Worm (Caenorhabditis elegans): ENCODE data around the gene B0554.4.

DNA sequence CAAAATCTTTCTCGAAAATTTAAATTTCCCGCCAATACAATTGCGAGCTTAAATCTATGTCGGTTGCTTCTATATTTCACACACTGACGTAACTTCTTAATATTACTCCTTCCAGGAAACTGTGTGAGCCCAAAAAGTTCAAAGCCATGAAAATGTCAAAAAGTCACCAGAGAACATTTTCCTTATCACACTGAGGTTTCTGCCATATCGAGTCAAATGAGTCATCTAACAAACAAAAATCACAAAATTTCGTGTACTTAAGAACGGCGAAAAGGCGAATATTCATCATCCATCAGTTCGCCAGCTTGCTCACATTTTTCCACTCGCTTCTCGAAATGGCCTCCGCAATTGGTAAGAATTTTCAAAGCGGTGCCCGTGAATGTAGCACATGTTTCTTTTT is 20.7 kb downstream of the B0554.4 start, which contains the start of gene M02H5.8:
- TF ChIP-seq hmg-1.2 (GFP tag; IDR thresholded peaks at IDR 0.05) = no peak
- TF ChIP-seq T07F8.4 (tag; optimal IDR thresholded peaks at IDR 0.05) = no peak
- TF ChIP-seq bed-2 (GFP tag; IDR thresholded peaks at IDR 0.05) = no peak
- TF ChIP-seq sea-2 (GFP tag; IDR thresholded peaks at IDR 0.05) = no peak
- TF ChIP-seq ceh-91 (GFP tag; IDR thresholded peaks at IDR 0.05) = no peak
- no peak for TF ChIP-seq nhr-27 (tag; optimal IDR thresholded peaks at IDR 0.05)
- TF ChIP-seq nhr-90 (tag; optimal IDR thresholded peaks at IDR 0.05) = no peak
- TF ChIP-seq snpc-4 (GFP tag; optimal IDR thresholded peaks at IDR 0.05) = no peak
- TF ChIP-seq snpc-4 (tag; optimal IDR thresholded peaks at IDR 0.05) = no peak
- no peak for TF ChIP-seq B0019.2 (GFP tag; conservative IDR thresholded peaks at IDR 0.05)
- TF ChIP-seq sptf-2 (GFP tag; optimal IDR thresholded peaks at IDR 0.05) = no peak
